Fruit fly (Drosophila melanogaster) whole organism, embryonic: ENCODE measurements around the gene PGRP-LF.

Source experiments
- Antp ChIP-seq: fragments of 200-800 bp; sonication (Bioruptor generic); optimal IDR thresholded peaks from 3 replicates; lab custom pipeline; 2016; ENCODE audit warnings: missing biosample characterization, missing genetic modification characterization
- BtbVII ChIP-seq: fragments of 200-800 bp; sonication (Bioruptor generic); optimal IDR thresholded peaks from 3 replicates; lab custom pipeline; 2017; ENCODE audit warnings: missing biosample characterization, mild to moderate bottlenecking, missing genetic modification characterization
- CG10209 ChIP-seq: fragments of 200-800 bp; sonication (Bioruptor generic); optimal IDR thresholded peaks from 3 replicates; lab custom pipeline; 2017; ENCODE audit warnings: missing biosample characterization, mild to moderate bottlenecking, missing genetic modification characterization, missing genetic modification reagents
- CG10267 ChIP-seq: fragments of 200-800 bp; sonication (Bioruptor generic); optimal IDR thresholded peaks from 2 replicates; lab custom pipeline; 2018; ENCODE audit warnings: missing biosample characterization, mild to moderate bottlenecking, missing genetic modification characterization, moderate library complexity
- CG11093 ChIP-seq: fragments of 200-800 bp; sonication (Bioruptor generic); IDR thresholded peaks from 3 replicates; pipeline ENCODE4 v1.3.6; 2022; ENCODE audit warnings: missing biosample characterization, missing genetic modification characterization
- CG15073 ChIP-seq: fragments of 200-800 bp; sonication (Bioruptor generic); optimal IDR thresholded peaks from 2 replicates; lab custom pipeline; 2016; ENCODE audit warnings: missing biosample characterization, missing genetic modification characterization
- CG17328 ChIP-seq: fragments of 200-800 bp; sonication (Bioruptor generic); IDR thresholded peaks from 2 replicates; pipeline ENCODE4 v1.3.6; 2022; ENCODE audit warnings: missing biosample characterization, missing genetic modification characterization
- CG18262 ChIP-seq: fragments of 200-800 bp; optimal IDR thresholded peaks from 3 replicates; lab custom pipeline; 2019; ENCODE audit warnings: missing biosample characterization, mild to moderate bottlenecking, missing genetic modification characterization, moderate library complexity
- CG33213 ChIP-seq: fragments of 200-800 bp; sonication (Bioruptor generic); optimal IDR thresholded peaks from 3 replicates; lab custom pipeline; 2016; ENCODE audit warnings: missing biosample characterization, missing genetic modification characterization
- CG33557 ChIP-seq: fragments of 200-800 bp; sonication (Bioruptor generic); optimal IDR thresholded peaks from 2 replicates; lab custom pipeline; 2019; ENCODE audit warnings: missing biosample characterization, mild to moderate bottlenecking, missing genetic modification characterization, moderate library complexity
- CG4854 ChIP-seq: fragments of 200-800 bp; sonication (Bioruptor generic); optimal IDR thresholded peaks from 2 replicates; lab custom pipeline; 2016; ENCODE audit warnings: missing biosample characterization, missing genetic modification characterization, inconsistent platforms
- CG6254 ChIP-seq: fragments of 200-800 bp; sonication (Bioruptor generic); optimal IDR thresholded peaks from 3 replicates; lab custom pipeline; 2017; ENCODE audit warnings: mild to moderate bottlenecking, missing biosample characterization, missing genetic modification reagents, missing genetic modification characterization
- CG6654 ChIP-seq: fragments of 200-800 bp; sonication (Bioruptor generic); optimal IDR thresholded peaks from 2 replicates; lab custom pipeline; 2017; ENCODE audit warnings: missing biosample characterization, mild to moderate bottlenecking, missing genetic modification characterization
- CG7928 ChIP-seq: fragments of 200-800 bp; sonication (Bioruptor generic); optimal IDR thresholded peaks from 2 replicates; lab custom pipeline; 2017; ENCODE audit warnings: missing biosample characterization, mild to moderate bottlenecking, missing genetic modification characterization
- CG7963 ChIP-seq: fragments of 200-800 bp; sonication (Bioruptor generic); IDR thresholded peaks from 3 replicates; pipeline ENCODE4 v1.3.6; 2022; ENCODE audit warnings: missing biosample characterization, missing genetic modification characterization; ENCODE audit not compliant: partially characterized antibody
- CG8089 ChIP-seq: fragments of 200-800 bp; sonication (Bioruptor generic); optimal IDR thresholded peaks from 3 replicates; lab custom pipeline; 2016; ENCODE audit warnings: missing biosample characterization, missing genetic modification characterization
- CG8281 ChIP-seq: fragments of 200-800 bp; sonication (Bioruptor generic); optimal IDR thresholded peaks from 2 replicates; lab custom pipeline; 2018; ENCODE audit warnings: missing biosample characterization, mild to moderate bottlenecking, missing genetic modification characterization, moderate library complexity
- CG9609 ChIP-seq: fragments of 200-800 bp; sonication (Bioruptor generic); optimal IDR thresholded peaks from 3 replicates; lab custom pipeline; 2016; ENCODE audit warnings: missing biosample characterization, missing genetic modification characterization
- Dad ChIP-seq: fragments of 200-800 bp; sonication (Bioruptor generic); optimal IDR thresholded peaks from 3 replicates; lab custom pipeline; 2016; ENCODE audit warnings: missing biosample characterization, missing genetic modification characterization
- Doc3 ChIP-seq: fragments of 200-800 bp; sonication (Bioruptor generic); IDR thresholded peaks from 3 replicates; pipeline ENCODE4 v1.3.6; 2022; ENCODE audit warnings: missing biosample characterization, missing genetic modification characterization; ENCODE audit not compliant: partially characterized antibody
- ERR ChIP-seq: fragments of 200-800 bp; sonication (Bioruptor generic); optimal IDR thresholded peaks from 2 replicates; lab custom pipeline; 2016; ENCODE audit warnings: missing biosample characterization, missing genetic modification characterization
- Fer3 ChIP-seq: fragments of 200-800 bp; sonication (Bioruptor generic); optimal IDR thresholded peaks from 2 replicates; lab custom pipeline; 2018; ENCODE audit warnings: missing biosample characterization, mild to moderate bottlenecking, missing genetic modification characterization, moderate library complexity
- HHEX ChIP-seq: fragments of 200-800 bp; sonication (Bioruptor generic); optimal IDR thresholded peaks from 3 replicates; lab custom pipeline; 2017; ENCODE audit warnings: missing biosample characterization, mild to moderate bottlenecking, missing genetic modification characterization, missing genetic modification reagents
- Lhr ChIP-seq: fragments of 200-800 bp; sonication (Bioruptor generic); optimal IDR thresholded peaks from 3 replicates; lab custom pipeline; 2017; ENCODE audit warnings: mild to moderate bottlenecking, missing biosample characterization, missing genetic modification reagents, missing genetic modification characterization
- Meics ChIP-seq: fragments of 200-800 bp; sonication (Bioruptor generic); optimal IDR thresholded peaks from 2 replicates; lab custom pipeline; 2017; ENCODE audit warnings: missing biosample characterization, mild to moderate bottlenecking, missing genetic modification characterization
- Mrtf ChIP-seq: fragments of 200-800 bp; sonication (Bioruptor generic); IDR thresholded peaks from 3 replicates; pipeline ENCODE4 v1.3.6; 2022; ENCODE audit warnings: missing biosample characterization, missing genetic modification characterization
- Scr ChIP-seq: fragments of 200-800 bp; sonication (Bioruptor generic); IDR thresholded peaks from 2 replicates; pipeline ENCODE4 v1.3.6; 2022; ENCODE audit warnings: missing biosample characterization, missing genetic modification characterization; ENCODE audit not compliant: partially characterized antibody
- Sry-β ChIP-seq: fragments of 200-800 bp; sonication (Bioruptor generic); optimal IDR thresholded peaks from 2 replicates; lab custom pipeline; 2018; ENCODE audit warnings: missing biosample characterization, mild to moderate bottlenecking, missing genetic modification characterization, moderate library complexity
- Sry-δ ChIP-seq: fragments of 200-800 bp; sonication (Bioruptor generic); optimal IDR thresholded peaks from 2 replicates; lab custom pipeline; 2016; ENCODE audit warnings: missing biosample characterization, missing genetic modification characterization
- bowl ChIP-seq: fragments of 200-800 bp; sonication (Bioruptor generic); IDR thresholded peaks from 2 replicates; pipeline ENCODE4 v1.3.6; 2022; ENCODE audit warnings: missing biosample characterization, missing genetic modification characterization
- br ChIP-seq: fragments of >200 bp; optimal IDR thresholded peaks from 2 replicates; lab custom pipeline; 2017
- croc ChIP-seq: fragments of 200-800 bp; sonication (Bioruptor generic); conservative IDR thresholded peaks from 3 replicates; pipeline ENCODE4 v1.3.6; 2022; ENCODE audit warnings: missing biosample characterization, missing genetic modification characterization
- dmrt11E ChIP-seq: fragments of 200-800 bp; sonication (Bioruptor generic); optimal IDR thresholded peaks from 3 replicates; lab custom pipeline; 2018; ENCODE audit warnings: missing biosample characterization, mild to moderate bottlenecking, missing genetic modification characterization, moderate library complexity
- ems ChIP-seq: fragments of 200-800 bp; sonication (Bioruptor generic); optimal IDR thresholded peaks from 3 replicates; lab custom pipeline; 2016; ENCODE audit warnings: missing biosample characterization, missing genetic modification characterization
- fd3F ChIP-seq: fragments of 200-800 bp; sonication (Bioruptor generic); optimal IDR thresholded peaks from 2 replicates; lab custom pipeline; 2018; ENCODE audit warnings: missing biosample characterization, mild to moderate bottlenecking, missing genetic modification characterization, moderate library complexity
- fu2 ChIP-seq: fragments of 200-800 bp; sonication (Bioruptor generic); optimal IDR thresholded peaks from 2 replicates; lab custom pipeline; 2016; ENCODE audit warnings: missing biosample characterization, missing genetic modification characterization
- gsb-n ChIP-seq: fragments of 200-800 bp; sonication (Bioruptor generic); optimal IDR thresholded peaks from 3 replicates; lab custom pipeline; 2018; ENCODE audit warnings: missing biosample characterization, mild to moderate bottlenecking, missing genetic modification characterization
- h ChIP-seq: fragments of >200 bp; optimal IDR thresholded peaks from 2 replicates; lab custom pipeline; 2017
- hth ChIP-seq: fragments of >200 bp; optimal IDR thresholded peaks from 2 replicates; lab custom pipeline; 2017; ENCODE audit warnings: inconsistent platforms
- kay ChIP-seq: fragments of 200-800 bp; sonication (Bioruptor generic); optimal IDR thresholded peaks from 2 replicates; lab custom pipeline; 2016; ENCODE audit warnings: missing biosample characterization, missing genetic modification characterization
- ken ChIP-seq: fragments of 200-800 bp; sonication (Bioruptor generic); IDR thresholded peaks from 3 replicates; pipeline ENCODE4 v1.3.6; 2022; ENCODE audit warnings: missing biosample characterization, missing genetic modification characterization
- nom ChIP-seq: fragments of 200-800 bp; sonication (Bioruptor generic); optimal IDR thresholded peaks from 2 replicates; lab custom pipeline; 2017; ENCODE audit warnings: missing biosample characterization, missing genetic modification characterization, mild to moderate bottlenecking, moderate library complexity, missing genetic modification reagents
- pho ChIP-seq: fragments of 200-800 bp; sonication (Bioruptor generic); optimal IDR thresholded peaks from 2 replicates; lab custom pipeline; 2016; ENCODE audit warnings: missing biosample characterization, missing genetic modification characterization
- rib ChIP-seq: fragments of 200-800 bp; sonication (Bioruptor generic); IDR thresholded peaks from 2 replicates; pipeline ENCODE4 v1.3.6; 2022; ENCODE audit warnings: missing biosample characterization, missing genetic modification characterization
- sd ChIP-seq: fragments of 200-800 bp; sonication (Bioruptor generic); optimal IDR thresholded peaks from 3 replicates; lab custom pipeline; 2018; ENCODE audit warnings: missing biosample characterization, mild to moderate bottlenecking, missing genetic modification characterization, moderate library complexity
- sens-2 ChIP-seq: fragments of 200-800 bp; sonication (Bioruptor generic); IDR thresholded peaks from 2 replicates; pipeline ENCODE4 v1.3.6; 2022; ENCODE audit warnings: missing biosample characterization, missing genetic modification characterization
- sima ChIP-seq: fragments of 200-800 bp; sonication (Bioruptor generic); optimal IDR thresholded peaks from 2 replicates; lab custom pipeline; 2016; ENCODE audit warnings: missing biosample characterization, missing genetic modification characterization
- slbo ChIP-seq: fragments of 200-800 bp; sonication (Bioruptor generic); IDR thresholded peaks from 2 replicates; pipeline ENCODE4 v1.3.6; 2022; ENCODE audit warnings: missing biosample characterization, missing genetic modification characterization
- sqz ChIP-seq: fragments of 200-800 bp; sonication (Bioruptor generic); optimal IDR thresholded peaks from 3 replicates; lab custom pipeline; 2018; ENCODE audit warnings: missing biosample characterization, mild to moderate bottlenecking, missing genetic modification characterization
- vvl ChIP-seq: fragments of 200-800 bp; sonication (Bioruptor generic); IDR thresholded peaks from 2 replicates; pipeline ENCODE4 v1.3.6; 2022; ENCODE audit warnings: missing biosample characterization, missing genetic modification characterization
- yki ChIP-seq: fragments of >200 bp; optimal IDR thresholded peaks from 3 replicates; lab custom pipeline; 2018

The PGRP-LF gene

DNA sequence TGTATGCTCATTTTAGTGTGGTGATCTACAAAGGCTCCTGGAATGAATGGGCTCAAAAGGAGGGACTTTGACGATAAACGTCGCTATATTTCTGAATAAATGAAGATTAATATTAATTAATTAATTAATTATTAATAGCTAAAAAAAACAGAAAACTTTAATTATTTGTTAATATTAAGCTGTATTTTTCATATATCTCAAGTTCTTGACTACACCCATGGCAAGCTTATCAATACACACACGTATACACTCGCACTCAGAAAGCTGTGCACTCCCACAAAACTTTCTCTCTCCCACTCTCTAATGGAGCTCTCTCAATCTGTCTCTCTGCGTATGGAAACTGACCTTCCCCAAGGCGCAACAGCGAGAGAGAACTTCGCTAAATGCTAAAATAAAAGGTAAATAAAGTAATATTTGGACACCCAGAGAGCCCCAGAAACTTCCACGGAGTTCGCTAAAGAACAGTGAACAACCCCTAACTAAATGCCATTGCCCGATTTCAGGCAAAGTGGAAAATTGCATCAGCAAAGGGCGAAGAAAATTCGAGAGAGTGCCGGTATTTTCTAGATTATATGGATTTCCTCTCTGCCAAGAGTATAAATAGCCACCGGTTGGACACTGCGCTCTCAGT, 24.1 kb downstream of the PGRP-LF start (continued):
- TF ChIP-seq HHEX (GFP tag; lab: Kevin White, UChicago) (peak; percentile 77), sens-2 (GFP tag; lab: Robert Waterston, UW) (peak; percentile 73), yki (lab: Kevin White, UChicago) (peak; percentile 69), h (lab: Kevin White, UChicago) (no peak), CG10209 (GFP tag; lab: Kevin White, UChicago) (peak; percentile 57), Sry-δ (no peak), CG18262 (tag; lab: Kevin White, UChicago) (peak; percentile 65), CG8089 (GFP tag; lab: Kevin White, UChicago) (no peak), Fer3 (peak; percentile 70), hth (lab: Kevin White, UChicago) (no peak), kay (no peak), sqz (GFP tag; lab: Kevin White, UChicago) (no peak), Sry-β (no peak), dmrt11E (tag; lab: Kevin White, UChicago) (peak; percentile 33), BtbVII (peak; percentile 73), CG33557 (GFP tag; lab: Kevin White, UChicago) (peak; percentile 34), gsb-n (tag; lab: Kevin White, UChicago) (peak; percentile 26), CG10267 (tag; lab: Kevin White, UChicago) (peak; percentile 61), ERR (GFP tag; lab: Kevin White, UChicago) (no peak), nom (GFP tag; lab: Kevin White, UChicago) (peak; percentile 62), Lhr (peak; percentile 2), CG6654 (no peak), Dad (GFP tag; lab: Kevin White, UChicago) (no peak), CG4854 (no peak), croc (no peak; the same call in 2 of the 3 replicates), CG33213 (GFP tag; lab: Kevin White, UChicago) (no peak), CG11093 (GFP tag; lab: Robert Waterston, UW) (peak; percentile 53; the same call in 1 of the 3 replicates), ems (GFP tag; lab: Kevin White, UChicago) (no peak), CG7963 (GFP tag; lab: Robert Waterston, UW) (no peak), pho (GFP tag; lab: Kevin White, UChicago) (no peak), CG15073 (GFP tag; lab: Kevin White, UChicago) (no peak), bowl (peak; percentile 45; the same call in 1 of the 2 replicates), rib (no peak), br (lab: Kevin White, UChicago) (no peak), sd (tag; lab: Kevin White, UChicago) (peak; percentile 66), fd3F (GFP tag; lab: Kevin White, UChicago) (peak; percentile 4), slbo (GFP tag; lab: Robert Waterston, UW) (peak; percentile 69), Meics (GFP tag; lab: Kevin White, UChicago) (peak; percentile 71), CG9609 (GFP tag; lab: Kevin White, UChicago) (no peak), CG6254 (GFP tag; lab: Kevin White, UChicago) (peak; percentile 71), CG17328 (GFP tag; lab: Robert Waterston, UW) (peak; percentile 81), CG7928 (GFP tag; lab: Kevin White, UChicago) (peak; percentile 33), Doc3 (GFP tag; lab: Robert Waterston, UW) (peak; percentile 45; the same call in 2 of the 3 replicates), Antp (GFP tag; lab: Kevin White, UChicago) (no peak), sima (GFP tag; lab: Kevin White, UChicago) (no peak), vvl (GFP tag; lab: Robert Waterston, UW) (peak; percentile 94), Scr (GFP tag; lab: Robert Waterston, UW) (no peak), CG8281 (tag; lab: Kevin White, UChicago) (peak; percentile 9), fu2 (no peak), ken (peak; percentile 73), Mrtf (GFP tag; lab: Robert Waterston, UW) (peak; percentile 18; the same call in 1 of the 3 replicates)
